Fruit fly (Drosophila melanogaster) whole organism, embryonic: Measurements from ENCODE around the gene Ccdc58.
A peak's percentile ranks its signal among the peaks of the same experiment; 100 is the strongest.

Experiments
- Abd-B ChIP-seq: fragments of 200-800 bp; sonication (Bioruptor generic); optimal IDR thresholded peaks from 2 replicates; lab custom pipeline; 2018; ENCODE audit warnings: missing biosample characterization, mild to moderate bottlenecking, missing genetic modification characterization, moderate library complexity
- Ada2b ChIP-seq: fragments of 200-800 bp; sonication (Bioruptor generic); IDR thresholded peaks from 2 replicates; pipeline ENCODE4 v1.3.6; 2022; ENCODE audit warnings: missing biosample characterization, missing genetic modification characterization
- Bdp1 ChIP-seq: fragments of 200-800 bp; sonication (Bioruptor generic); optimal IDR thresholded peaks from 3 replicates; lab custom pipeline; 2016; ENCODE audit warnings: missing biosample characterization, missing genetic modification characterization
- CG10565 ChIP-seq: fragments of 200-800 bp; sonication (Bioruptor generic); optimal IDR thresholded peaks from 3 replicates; lab custom pipeline; 2016; ENCODE audit warnings: missing biosample characterization, mild to moderate bottlenecking, missing genetic modification characterization
- CG10654 ChIP-seq: fragments of 200-800 bp; sonication (Bioruptor generic); optimal IDR thresholded peaks from 2 replicates; lab custom pipeline; 2016; ENCODE audit warnings: missing biosample characterization, missing genetic modification characterization
- CG10959 ChIP-seq: fragments of 200-800 bp; sonication (Bioruptor generic); IDR thresholded peaks from 2 replicates; pipeline ENCODE4 v1.3.6; 2022; ENCODE audit warnings: missing biosample characterization, missing genetic modification characterization
- CG12155 ChIP-seq: fragments of 200-800 bp; sonication (Bioruptor generic); optimal IDR thresholded peaks from 3 replicates; lab custom pipeline; 2016; ENCODE audit warnings: missing biosample characterization, missing genetic modification characterization
- CG14014 ChIP-seq: fragments of 200-800 bp; sonication (Bioruptor generic); IDR thresholded peaks from 2 replicates; pipeline ENCODE4 v1.3.6; 2022; ENCODE audit warnings: missing biosample characterization, missing genetic modification characterization
- CG17612 ChIP-seq: fragments of 200-800 bp; sonication (Bioruptor generic); IDR thresholded peaks from 2 replicates; pipeline ENCODE4 v1.3.6; 2022; ENCODE audit warnings: missing biosample characterization, missing genetic modification characterization
- CG33557 ChIP-seq: fragments of 200-800 bp; sonication (Bioruptor generic); optimal IDR thresholded peaks from 2 replicates; lab custom pipeline; 2019; ENCODE audit warnings: missing biosample characterization, mild to moderate bottlenecking, missing genetic modification characterization, moderate library complexity
- CG6689 ChIP-seq: fragments of 200-800 bp; sonication (Bioruptor generic); IDR thresholded peaks from 2 replicates; pipeline ENCODE4 v1.3.6; 2022; ENCODE audit warnings: missing biosample characterization, missing genetic modification characterization
- CG7963 ChIP-seq: fragments of 200-800 bp; sonication (Bioruptor generic); IDR thresholded peaks from 3 replicates; pipeline ENCODE4 v1.3.6; 2022; ENCODE audit warnings: missing biosample characterization, missing genetic modification characterization; ENCODE audit not compliant: partially characterized antibody
- CG7987 ChIP-seq: fragments of 200-800 bp; sonication (Bioruptor generic); optimal IDR thresholded peaks from 2 replicates; lab custom pipeline; 2018; ENCODE audit warnings: missing biosample characterization, mild to moderate bottlenecking, missing genetic modification characterization, moderate library complexity
- CG8478 ChIP-seq: fragments of >200 bp; optimal IDR thresholded peaks from 2 replicates; lab custom pipeline; 2018
- CG8765 ChIP-seq: fragments of 200-800 bp; sonication (Bioruptor generic); IDR thresholded peaks from 2 replicates; pipeline ENCODE4 v1.3.6; 2022; ENCODE audit warnings: missing biosample characterization, missing genetic modification characterization
- CG8924 ChIP-seq: fragments of 200-800 bp; optimal IDR thresholded peaks from 3 replicates; lab custom pipeline; 2019; ENCODE audit warnings: missing biosample characterization, mild to moderate bottlenecking, missing genetic modification characterization, moderate library complexity
- CG9727 ChIP-seq: fragments of 200-800 bp; sonication (Bioruptor generic); optimal IDR thresholded peaks from 3 replicates; lab custom pipeline; 2017; ENCODE audit warnings: missing biosample characterization, mild to moderate bottlenecking, missing genetic modification characterization
- CG9817 ChIP-seq: fragments of 200-800 bp; sonication (Bioruptor generic); optimal IDR thresholded peaks from 2 replicates; lab custom pipeline; 2018; ENCODE audit warnings: missing biosample characterization, mild to moderate bottlenecking, missing genetic modification characterization, moderate library complexity
- Deaf1 ChIP-seq: fragments of 200-800 bp; optimal IDR thresholded peaks from 3 replicates; lab custom pipeline; 2019; ENCODE audit warnings: missing biosample characterization, mild to moderate bottlenecking, missing genetic modification characterization, moderate library complexity
- Dp ChIP-seq: fragments of 200-800 bp; sonication (Bioruptor generic); optimal IDR thresholded peaks from 2 replicates; lab custom pipeline; 2018; ENCODE audit warnings: missing biosample characterization, mild to moderate bottlenecking, missing genetic modification characterization, moderate library complexity
- Gug ChIP-seq: fragments of 200-800 bp; sonication (Bioruptor generic); IDR thresholded peaks from 4 replicates; pipeline ENCODE4 v1.3.6; 2022; ENCODE audit warnings: missing biosample characterization, missing genetic modification characterization
- HHEX ChIP-seq: fragments of 200-800 bp; sonication (Bioruptor generic); optimal IDR thresholded peaks from 3 replicates; lab custom pipeline; 2017; ENCODE audit warnings: missing biosample characterization, mild to moderate bottlenecking, missing genetic modification characterization, missing genetic modification reagents
- Hey ChIP-seq: fragments of 200-800 bp; sonication (Bioruptor generic); optimal IDR thresholded peaks from 3 replicates; lab custom pipeline; 2018; ENCODE audit warnings: missing biosample characterization, mild to moderate bottlenecking, missing genetic modification characterization
- NK7.1 ChIP-seq: fragments of 200-800 bp; sonication (Bioruptor generic); optimal IDR thresholded peaks from 3 replicates; lab custom pipeline; 2016; ENCODE audit warnings: missing biosample characterization, missing genetic modification characterization
- Oli ChIP-seq: fragments of 200-800 bp; sonication (Bioruptor generic); optimal IDR thresholded peaks from 2 replicates; lab custom pipeline; 2018; ENCODE audit warnings: missing biosample characterization, mild to moderate bottlenecking, missing genetic modification characterization, moderate library complexity
- Ptx1 ChIP-seq: fragments of 200-800 bp; sonication (Bioruptor generic); IDR thresholded peaks from 2 replicates; pipeline ENCODE4 v1.3.6; 2022; ENCODE audit warnings: missing biosample characterization, missing genetic modification characterization
- Rfx ChIP-seq: fragments of 200-800 bp; sonication (Bioruptor generic); IDR thresholded peaks from 2 replicates; pipeline ENCODE4 v1.3.6; 2022; ENCODE audit warnings: missing biosample characterization, missing genetic modification characterization
- Sox100B ChIP-seq: fragments of 200-800 bp; sonication (Bioruptor generic); optimal IDR thresholded peaks from 3 replicates; lab custom pipeline; 2018; ENCODE audit warnings: missing biosample characterization, mild to moderate bottlenecking, missing genetic modification characterization
- Sry-δ ChIP-seq: fragments of 200-800 bp; sonication (Bioruptor generic); optimal IDR thresholded peaks from 2 replicates; lab custom pipeline; 2016; ENCODE audit warnings: missing biosample characterization, missing genetic modification characterization
- TFAM ChIP-seq: fragments of 200-800 bp; sonication (Bioruptor generic); optimal IDR thresholded peaks from 2 replicates; lab custom pipeline; 2017; ENCODE audit warnings: missing biosample characterization, missing genetic modification characterization, inconsistent platforms
- Xrp1 ChIP-seq: fragments of 200-800 bp; sonication (Bioruptor generic); IDR thresholded peaks from 2 replicates; pipeline ENCODE4 v1.3.6; 2022; ENCODE audit warnings: missing biosample characterization, missing genetic modification characterization
- al ChIP-seq: fragments of 200-800 bp; sonication (Bioruptor generic); IDR thresholded peaks from 2 replicates; pipeline ENCODE4 v1.3.6; 2022; ENCODE audit warnings: missing biosample characterization, missing genetic modification characterization
- bbx ChIP-seq: fragments of 200-800 bp; sonication (Bioruptor generic); IDR thresholded peaks from 2 replicates; pipeline ENCODE4 v1.3.6; 2022; ENCODE audit warnings: missing biosample characterization, missing genetic modification characterization; ENCODE audit not compliant: partially characterized antibody
- chif ChIP-seq, 2 experiments: fragments of 200-800 bp; sonication (Bioruptor generic); optimal IDR thresholded peaks; 3 replicates each; lab custom pipeline; 2016; ENCODE audit warnings: missing biosample characterization in 2 of 2, missing genetic modification characterization in 2 of 2
- dimm ChIP-seq: fragments of 200-800 bp; sonication (Bioruptor generic); IDR thresholded peaks from 2 replicates; pipeline ENCODE4 v1.3.6; 2022; ENCODE audit warnings: missing biosample characterization, missing genetic modification characterization
- dysf ChIP-seq: fragments of 200-800 bp; sonication (Bioruptor generic); IDR thresholded peaks from 3 replicates; pipeline ENCODE4 v1.3.6; 2022; ENCODE audit warnings: missing biosample characterization, missing genetic modification characterization
- en ChIP-seq: fragments of 200-800 bp; sonication (Bioruptor generic); optimal IDR thresholded peaks from 2 replicates; lab custom pipeline; 2016; ENCODE audit warnings: missing biosample characterization, missing genetic modification characterization
- fru ChIP-seq: fragments of >200 bp; optimal IDR thresholded peaks from 2 replicates; lab custom pipeline; 2017
- gt ChIP-seq: fragments of 200-800 bp; sonication (Bioruptor generic); IDR thresholded peaks from 2 replicates; pipeline ENCODE4 v1.3.6; 2022; ENCODE audit warnings: missing biosample characterization, missing genetic modification characterization
- hb ChIP-seq: fragments of 200-800 bp; sonication (Bioruptor generic); IDR thresholded peaks from 3 replicates; pipeline ENCODE4 v1.3.6; 2022; ENCODE audit warnings: missing biosample characterization, missing genetic modification characterization; ENCODE audit not compliant: partially characterized antibody
- lilli ChIP-seq: fragments of 200-800 bp; sonication (Bioruptor generic); optimal IDR thresholded peaks from 3 replicates; lab custom pipeline; 2016; ENCODE audit warnings: missing biosample characterization, missing genetic modification characterization
- lola ChIP-seq, 3 experiments: fragments of >200 bp in 2 of 3; fragments of 200-800 bp in 1 of 3; sonication (Bioruptor generic) in 1 of 3; optimal IDR thresholded peaks; 2 replicates each; lab custom pipeline; 2017 to 2019; ENCODE audit warnings: missing biosample characterization in 3 of 3, missing genetic modification characterization in 3 of 3, mild to moderate bottlenecking in 1 of 3, moderate library complexity in 1 of 3
- mam ChIP-seq: fragments of 200-800 bp; sonication (Bioruptor generic); optimal IDR thresholded peaks from 3 replicates; lab custom pipeline; 2016; ENCODE audit warnings: missing biosample characterization, missing genetic modification characterization
- row ChIP-seq: fragments of 200-800 bp; sonication (Bioruptor generic); IDR thresholded peaks from 3 replicates; pipeline ENCODE4 v1.3.6; 2022; ENCODE audit warnings: missing biosample characterization, missing genetic modification characterization
- schlank ChIP-seq: fragments of 200-800 bp; sonication (Bioruptor generic); optimal IDR thresholded peaks from 2 replicates; lab custom pipeline; 2018; ENCODE audit warnings: missing biosample characterization, mild to moderate bottlenecking, missing genetic modification characterization
- scrt ChIP-seq: fragments of 200-800 bp; sonication (Bioruptor generic); optimal IDR thresholded peaks from 2 replicates; lab custom pipeline; 2018; ENCODE audit warnings: missing biosample characterization, mild to moderate bottlenecking, missing genetic modification characterization, moderate library complexity
- ttk ChIP-seq: fragments of 200-800 bp; sonication (Bioruptor generic); IDR thresholded peaks from 2 replicates; pipeline ENCODE4 v2.1.2; 2022; ENCODE audit warnings: missing biosample characterization, missing genetic modification characterization
- unpg ChIP-seq: fragments of 200-800 bp; sonication (Bioruptor generic); optimal IDR thresholded peaks from 3 replicates; lab custom pipeline; 2018; ENCODE audit warnings: missing biosample characterization, mild to moderate bottlenecking, missing genetic modification characterization, moderate library complexity
- vfl ChIP-seq: fragments of 200-800 bp; sonication (Bioruptor generic); optimal IDR thresholded peaks from 2 replicates; lab custom pipeline; 2016; ENCODE audit warnings: missing biosample characterization, missing genetic modification characterization
- yki ChIP-seq: fragments of >200 bp; optimal IDR thresholded peaks from 3 replicates; lab custom pipeline; 2018
- zen ChIP-seq: fragments of 200-800 bp; sonication (Bioruptor generic); optimal IDR thresholded peaks from 3 replicates; lab custom pipeline; 2018; ENCODE audit warnings: missing biosample characterization, mild to moderate bottlenecking, missing genetic modification characterization, moderate library complexity

The Ccdc58 gene

dm6 chr3L:19794203-19794802 is 10.7 kb upstream of the Ccdc58 start (continued):
- TF ChIP-seq zen (tag; lab: Kevin White, UChicago): peak; percentile 39
- peak; percentile 32 for TF ChIP-seq TFAM (GFP tag; lab: Kevin White, UChicago)
- TF ChIP-seq gt: no peak
- TF ChIP-seq ttk (GFP tag; lab: Robert Waterston, UW): no peak; the same call in 1 of the 2 replicates
- TF ChIP-seq Abd-B (GFP tag; lab: Kevin White, UChicago): peak; percentile 77
- peak; percentile 73 for TF ChIP-seq CG14014 (GFP tag; lab: Robert Waterston, UW)
- TF ChIP-seq row (GFP tag; lab: Robert Waterston, UW): peak; percentile 90
- no peak for TF ChIP-seq CG10959 (GFP tag; lab: Robert Waterston, UW)
- peak; percentile 64 for TF ChIP-seq vfl
- peak; percentile 62 for TF ChIP-seq al (GFP tag; lab: Robert Waterston, UW)
- peak; percentile 70 for TF ChIP-seq Hey (tag; lab: Kevin White, UChicago)
- peak; percentile 69 for TF ChIP-seq Ada2b (GFP tag; lab: Robert Waterston, UW)
- TF ChIP-seq yki: no peak
- peak; percentile 35; the same call in 1 of the 3 replicates for TF ChIP-seq CG7963 (GFP tag; lab: Robert Waterston, UW)
- TF ChIP-seq dimm (GFP tag; lab: Robert Waterston, UW): no peak
- peak; percentile 81; the same call in 2 of the 3 replicates for TF ChIP-seq dysf (GFP tag; lab: Robert Waterston, UW)
- TF ChIP-seq CG7987 (GFP tag; lab: Kevin White, UChicago): peak; percentile 40
- TF ChIP-seq CG17612 (GFP tag; lab: Robert Waterston, UW): no peak
- peak; percentile 16 for TF ChIP-seq Sry-δ (GFP tag; lab: Kevin White, UChicago)
- TF ChIP-seq Deaf1: peak; percentile 68
- peak; percentile 88 for TF ChIP-seq NK7.1 (GFP tag; lab: Kevin White, UChicago)
- no peak for TF ChIP-seq CG8478
- TF ChIP-seq CG10654 (GFP tag; lab: Kevin White, UChicago): peak; percentile 44
- peak in 1 of 3 experiments; percentile 77 for TF ChIP-seq lola (GFP tag; optimal IDR thresholded peaks at IDR 0.05; lab: Kevin White, UChicago)
- TF ChIP-seq hb: no peak
- TF ChIP-seq Rfx (GFP tag; lab: Robert Waterston, UW): peak; percentile 89
- TF ChIP-seq Oli (tag; lab: Kevin White, UChicago): peak; percentile 90
- TF ChIP-seq unpg (GFP tag; lab: Kevin White, UChicago): peak; percentile 70
- TF ChIP-seq Dp: no peak
- TF ChIP-seq en (GFP tag; lab: Kevin White, UChicago): peak; percentile 19
- no peak for TF ChIP-seq fru (lab: Kevin White, UChicago)
- TF ChIP-seq scrt: peak; percentile 76
- TF ChIP-seq CG9727 (GFP tag; lab: Kevin White, UChicago): peak; percentile 94
- TF ChIP-seq mam (GFP tag; lab: Kevin White, UChicago): peak; percentile 83
- TF ChIP-seq Xrp1 (GFP tag; lab: Robert Waterston, UW): peak; percentile 82
- peak; percentile 86 for TF ChIP-seq HHEX
- TF ChIP-seq lilli (GFP tag; lab: Kevin White, UChicago): peak; percentile 90
- peak; percentile 66 for TF ChIP-seq CG12155 (GFP tag; lab: Kevin White, UChicago)
- TF ChIP-seq CG8924 (tag; lab: Kevin White, UChicago): peak; percentile 86
- TF ChIP-seq CG8765 (GFP tag; lab: Robert Waterston, UW): no peak
- TF ChIP-seq chif (GFP tag; optimal IDR thresholded peaks at IDR 0.05; lab: Kevin White, UChicago): peak; percentile 69 to 74
- peak; percentile 53 for TF ChIP-seq CG10565 (GFP tag; lab: Kevin White, UChicago)
- TF ChIP-seq Gug (GFP tag; lab: Robert Waterston, UW): peak; percentile 54; the same call in 2 of the 4 replicates
- TF ChIP-seq Sox100B (GFP tag; lab: Kevin White, UChicago): peak; percentile 94
- peak; percentile 76 for TF ChIP-seq Ptx1 (GFP tag; lab: Robert Waterston, UW)
- peak; percentile 75 for TF ChIP-seq schlank (tag; lab: Kevin White, UChicago)
- TF ChIP-seq CG33557 (GFP tag; lab: Kevin White, UChicago): peak; percentile 72
- peak; percentile 62; the same call in 1 of the 2 replicates for TF ChIP-seq bbx
- TF ChIP-seq Bdp1 (GFP tag; lab: Kevin White, UChicago): peak; percentile 59
- peak; percentile 75 for TF ChIP-seq CG9817 (tag; lab: Kevin White, UChicago)
- peak; percentile 56; the same call in 1 of the 2 replicates for TF ChIP-seq CG6689 (GFP tag; lab: Robert Waterston, UW)
